Worm (Caenorhabditis elegans): ENCODE results near the gene tpk-1.

DNA sequence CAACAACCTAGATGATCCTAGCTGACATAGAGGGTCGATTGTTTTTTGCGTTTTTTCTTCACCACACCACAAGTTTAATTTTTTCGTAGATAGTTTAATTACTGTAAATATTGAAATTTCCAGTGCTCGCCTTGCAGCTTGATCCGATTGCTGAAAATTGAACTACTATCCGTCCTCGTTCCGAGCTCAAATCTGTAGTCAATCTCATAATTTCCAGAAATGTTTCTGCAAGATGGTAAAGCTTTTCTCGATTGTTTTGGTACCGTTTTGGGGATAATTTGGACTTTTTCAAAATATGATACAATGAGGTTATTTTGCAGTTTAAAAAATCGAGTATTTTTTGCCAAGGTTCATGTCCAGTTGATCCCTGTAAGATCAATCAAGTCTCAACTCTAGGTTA, 45.9 kb upstream of the tpk-1 start:
- TF ChIP-seq nhr-76 (tag; optimal IDR thresholded peaks at IDR 0.05) (no peak), ztf-11 (tag; optimal IDR thresholded peaks at IDR 0.05) (no peak), unc-62 (GFP tag; optimal IDR thresholded peaks at IDR 0.05) (no peak), elt-1 (tag; optimal IDR thresholded peaks at IDR 0.05; ENCODE audit: borderline replicate concordance, insufficient read depth) (no peak), lin-13 (tag; optimal IDR thresholded peaks at IDR 0.05) (no peak), bed-3 (GFP tag; optimal IDR thresholded peaks at IDR 0.05) (no peak), mls-2 (tag; optimal IDR thresholded peaks at IDR 0.05) (no peak), M03D4.4 (tag; optimal IDR thresholded peaks at IDR 0.05) (no peak), nhr-12 (tag; optimal IDR thresholded peaks at IDR 0.05) (no peak), lsy-2 (tag; optimal IDR thresholded peaks at IDR 0.05) (no peak), elt-3 (tag; optimal IDR thresholded peaks at IDR 0.05) (no peak), nhr-28 (tag; optimal IDR thresholded peaks at IDR 0.05) (no peak), ceh-39 (tag; optimal IDR thresholded peaks at IDR 0.05) (no peak), snpc-4 (tag; optimal IDR thresholded peaks at IDR 0.05) (no peak)

Measured in whole organism, mixed stage, embryonic.